Fruit fly (Drosophila melanogaster) whole organism, adult: ENCODE data around the gene CG3655.

ENCODE experiments used
- CG11617 ChIP-seq: fragments of 200-800 bp; sonication (Bioruptor generic); optimal IDR thresholded peaks from 2 replicates; lab custom pipeline; 2017; ENCODE audit warnings: mild to moderate bottlenecking, missing biosample characterization, missing genetic modification reagents, missing genetic modification characterization
- CG12768 ChIP-seq: fragments of 200-800 bp; sonication (Bioruptor generic); optimal IDR thresholded peaks from 2 replicates; lab custom pipeline; 2017; ENCODE audit warnings: missing biosample characterization, missing genetic modification characterization, mild to moderate bottlenecking, moderate library complexity, missing genetic modification reagents
- CG14711 ChIP-seq: fragments of 200-800 bp; sonication (Bioruptor generic); optimal IDR thresholded peaks from 2 replicates; lab custom pipeline; 2018; ENCODE audit warnings: missing biosample characterization, mild to moderate bottlenecking, missing genetic modification characterization, moderate library complexity
- CG1620 ChIP-seq: fragments of 200-800 bp; sonication (Bioruptor generic); optimal IDR thresholded peaks from 2 replicates; lab custom pipeline; 2016; ENCODE audit warnings: missing biosample characterization, missing genetic modification characterization
- CG33017 ChIP-seq: fragments of 200-800 bp; sonication (Bioruptor generic); optimal IDR thresholded peaks from 2 replicates; lab custom pipeline; 2018; ENCODE audit warnings: missing biosample characterization, mild to moderate bottlenecking, missing genetic modification characterization, moderate library complexity
- CG5204 ChIP-seq: fragments of 200-800 bp; sonication (Bioruptor generic); optimal IDR thresholded peaks from 2 replicates; lab custom pipeline; 2016; ENCODE audit warnings: missing biosample characterization, missing genetic modification characterization
- CG7045 ChIP-seq: fragments of 200-800 bp; sonication (Bioruptor generic); optimal IDR thresholded peaks from 2 replicates; lab custom pipeline; 2017; ENCODE audit warnings: missing biosample characterization, mild to moderate bottlenecking, missing genetic modification characterization
- CG7101 ChIP-seq: fragments of 200-800 bp; sonication (Bioruptor generic); optimal IDR thresholded peaks from 2 replicates; lab custom pipeline; 2018; ENCODE audit warnings: missing biosample characterization, mild to moderate bottlenecking, missing genetic modification characterization, moderate library complexity
- Clk ChIP-seq: fragments of 200-800 bp; sonication (Bioruptor generic); optimal IDR thresholded peaks from 2 replicates; lab custom pipeline; 2017; ENCODE audit warnings: missing biosample characterization, missing genetic modification characterization
- Crg-1 ChIP-seq: fragments of 200-800 bp; sonication (Bioruptor generic); optimal IDR thresholded peaks from 2 replicates; lab custom pipeline; 2016; ENCODE audit warnings: missing biosample characterization, missing genetic modification characterization
- Hr96 ChIP-seq: fragments of 200-800 bp; sonication (Bioruptor generic); optimal IDR thresholded peaks from 2 replicates; lab custom pipeline; 2016; ENCODE audit warnings: missing biosample characterization, missing genetic modification characterization
- Mnt ChIP-seq: fragments of 200-800 bp; sonication (Bioruptor generic); optimal IDR thresholded peaks from 2 replicates; lab custom pipeline; 2016; ENCODE audit warnings: missing biosample characterization, mild to moderate bottlenecking, missing genetic modification characterization
- bab1 ChIP-seq: fragments of 200-800 bp; sonication (Bioruptor generic); optimal IDR thresholded peaks from 3 replicates; lab custom pipeline; 2019; ENCODE audit warnings: missing biosample characterization, mild to moderate bottlenecking, missing genetic modification characterization, moderate library complexity
- cic ChIP-seq: fragments of 200-800 bp; sonication (Bioruptor generic); optimal IDR thresholded peaks from 2 replicates; lab custom pipeline; 2017; ENCODE audit warnings: missing biosample characterization, mild to moderate bottlenecking, missing genetic modification characterization, moderate library complexity
- cnc ChIP-seq, 2 experiments: fragments of >200 bp; optimal IDR thresholded peaks; 2 replicates each; lab custom pipeline; 2017
- kay ChIP-seq: fragments of 200-800 bp; sonication (Bioruptor generic); peaks from one replicate; lab custom pipeline; 2016; ENCODE audit warnings: missing biosample characterization, missing genetic modification characterization, borderline replicate concordance
- ovo ChIP-seq: fragments of 200-800 bp; sonication (Bioruptor generic); optimal IDR thresholded peaks from 2 replicates; lab custom pipeline; 2016; ENCODE audit warnings: missing biosample characterization, missing genetic modification characterization
- pad ChIP-seq: fragments of 200-800 bp; sonication (Bioruptor generic); optimal IDR thresholded peaks from 3 replicates; lab custom pipeline; 2017; ENCODE audit warnings: missing biosample characterization, missing genetic modification characterization, mild to moderate bottlenecking, moderate library complexity, missing genetic modification reagents
- tj ChIP-seq: fragments of 200-800 bp; sonication (Bioruptor generic); optimal IDR thresholded peaks from 3 replicates; lab custom pipeline; 2017; ENCODE audit warnings: missing biosample characterization, mild to moderate bottlenecking, missing genetic modification characterization, moderate library complexity
- toe ChIP-seq: fragments of 200-800 bp; sonication (Bioruptor generic); optimal IDR thresholded peaks from 2 replicates; lab custom pipeline; 2016; ENCODE audit warnings: missing biosample characterization, missing genetic modification characterization

Gene CG3655

DNA sequence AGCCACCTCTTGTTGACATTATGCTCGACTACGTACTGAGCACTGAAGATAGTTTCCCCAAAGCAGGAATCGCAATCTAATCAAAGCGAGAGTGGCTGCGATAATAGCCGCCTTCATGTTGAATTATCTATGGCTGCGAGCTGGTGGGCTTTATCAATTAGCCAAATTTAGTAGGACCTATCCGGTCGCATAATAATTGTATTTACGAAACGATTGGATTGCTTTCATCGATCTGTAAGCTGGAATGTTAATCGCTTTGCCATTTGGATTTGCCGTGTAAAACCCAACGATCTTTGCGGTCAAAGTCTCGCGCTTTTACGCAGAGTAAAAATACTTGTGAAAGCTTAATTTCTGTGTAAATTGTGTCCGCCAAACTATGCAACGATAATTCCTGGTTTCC is 41.3 kb upstream of the CG3655 start, which contains the start of gene CG11384:
Gene CG11384, minus strand, starts transcription at position 43 of the 400 bp plus-strand sequence.
- no peak for TF ChIP-seq Clk (GFP tag; lab: Kevin White, UChicago)

DNA sequence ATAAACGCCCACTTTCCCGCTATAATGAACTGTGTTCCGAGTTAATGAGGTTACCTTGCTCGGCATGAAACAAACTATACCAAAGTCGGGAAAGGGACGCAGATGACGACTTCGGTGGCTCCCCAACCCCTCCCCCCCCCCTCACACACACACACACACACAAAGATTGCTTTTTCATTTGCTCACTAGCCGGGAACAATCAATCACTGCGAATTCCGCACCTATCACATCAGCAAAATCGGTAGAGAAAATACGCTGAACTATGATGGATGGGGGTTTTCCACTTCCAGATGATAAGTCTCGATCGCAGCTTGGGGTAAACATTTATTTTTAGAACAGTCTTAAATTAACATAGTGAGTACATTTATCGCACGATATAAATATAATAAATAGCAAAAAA is 38.9 kb upstream of the CG3655 start:
- TF ChIP-seq CG11617 (GFP tag; lab: Kevin White, UChicago) (no peak), Hr96 (GFP tag; lab: Kevin White, UChicago) (no peak), Clk (GFP tag; lab: Kevin White, UChicago) (no peak), CG7045 (GFP tag; lab: Kevin White, UChicago) (no peak), CG33017 (tag; lab: Kevin White, UChicago) (no peak), pad (GFP tag; lab: Kevin White, UChicago) (no peak), CG12768 (no peak), CG5204 (GFP tag; lab: Kevin White, UChicago) (no peak), CG7101 (tag; lab: Kevin White, UChicago) (no peak)

- no peak for TF ChIP-seq CG5204 (GFP tag; lab: Kevin White, UChicago)
- TF ChIP-seq kay (GFP tag; lab: Kevin White, UChicago): peak; percentile 77
Observed at dm6 chrX:1172756-1173422, 38.2 kb upstream of the CG3655 start.

dm6 chrX:1171018-1171417 is 36.3 kb upstream of the CG3655 start:
- TF ChIP-seq ovo (GFP tag; lab: Kevin White, UChicago) (no peak), CG14711 (tag; lab: Kevin White, UChicago) (peak; percentile 50), Hr96 (GFP tag; lab: Kevin White, UChicago) (peak; percentile 72), CG1620 (GFP tag; lab: Kevin White, UChicago) (peak; percentile 70), toe (peak; percentile 38), CG5204 (GFP tag; lab: Kevin White, UChicago) (peak; percentile 52), CG33017 (tag; lab: Kevin White, UChicago) (no peak), Mnt (GFP tag; lab: Kevin White, UChicago) (no peak), CG7101 (tag; lab: Kevin White, UChicago) (peak; percentile 62), cnc (optimal IDR thresholded peaks at IDR 0.05; lab: Kevin White, UChicago) (no peak), bab1 (peak; percentile 88), kay (GFP tag; lab: Kevin White, UChicago) (peak; percentile 71), CG12768 (peak; percentile 46), CG7045 (GFP tag; lab: Kevin White, UChicago) (peak; percentile 36), pad (GFP tag; lab: Kevin White, UChicago) (peak; percentile 69), CG11617 (GFP tag; lab: Kevin White, UChicago) (peak; percentile 80), Clk (GFP tag; lab: Kevin White, UChicago) (no peak), tj (GFP tag; lab: Kevin White, UChicago) (peak; percentile 45)

DNA sequence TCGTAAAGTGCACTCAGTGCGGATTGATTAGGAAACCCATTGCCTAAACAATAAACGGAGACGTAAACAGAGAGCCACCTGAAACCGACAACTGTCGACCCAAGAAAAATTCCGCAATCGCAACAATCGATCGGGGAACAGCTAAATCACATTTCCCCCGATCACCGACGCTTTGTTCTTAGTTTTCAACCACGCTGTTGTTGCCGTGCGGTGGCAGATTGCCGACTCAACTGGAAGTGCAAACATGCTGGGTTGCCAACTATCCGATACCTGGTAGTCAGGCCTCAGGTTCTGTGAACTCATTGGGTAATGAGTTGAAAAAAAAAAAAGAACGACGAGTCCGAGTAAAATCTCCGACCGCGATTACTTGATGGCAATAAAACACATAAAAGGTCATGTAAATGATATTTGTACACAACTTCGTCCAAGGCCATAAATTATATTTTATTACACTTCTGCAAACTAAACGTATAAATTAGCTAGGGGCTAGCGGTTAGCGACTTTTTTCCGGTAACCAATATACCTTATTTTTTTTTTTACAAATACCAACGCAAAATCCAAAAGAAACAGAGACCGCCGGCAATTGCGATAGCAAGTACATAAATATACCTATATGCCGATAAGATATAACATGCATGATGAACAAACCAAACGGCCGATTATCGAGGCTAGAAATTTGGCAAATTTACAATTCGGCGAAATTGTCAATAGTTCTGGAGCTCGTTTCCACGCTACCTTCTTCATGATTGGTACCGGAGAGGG is 35.6 kb upstream of the CG3655 start, which contains the start of gene CG11378:
Gene CG11378, plus strand, starts transcription at position 712 of the 762 bp plus-strand sequence.
- TF ChIP-seq kay (GFP tag; lab: Kevin White, UChicago) (peak; percentile 45), Crg-1 (GFP tag; lab: Kevin White, UChicago) (no peak), CG7101 (tag; lab: Kevin White, UChicago) (no peak), CG5204 (GFP tag; lab: Kevin White, UChicago) (no peak), CG12768 (no peak), pad (GFP tag; lab: Kevin White, UChicago) (peak; percentile 3), CG14711 (tag; lab: Kevin White, UChicago) (peak; percentile 46), tj (GFP tag; lab: Kevin White, UChicago) (peak; percentile 95), cic (GFP tag; lab: Kevin White, UChicago) (peak; percentile 9)

dm6 chrX:1161913-1162439 is 27.3 kb upstream of the CG3655 start, which contains the start of gene eIF4E7:
Gene eIF4E7, minus strand, starts transcription at chrX:1162389.
- peak; percentile 49 for TF ChIP-seq pad (GFP tag; lab: Kevin White, UChicago)
- TF ChIP-seq Clk (GFP tag; lab: Kevin White, UChicago): no peak

- TF ChIP-seq CG33017 (tag; lab: Kevin White, UChicago) (no peak), kay (GFP tag; lab: Kevin White, UChicago) (no peak), CG12768 (no peak), CG7045 (GFP tag; lab: Kevin White, UChicago) (no peak), Crg-1 (GFP tag; lab: Kevin White, UChicago) (no peak), cnc (optimal IDR thresholded peaks at IDR 0.05; lab: Kevin White, UChicago) (no peak), CG1620 (GFP tag; lab: Kevin White, UChicago) (no peak)
Observed at dm6 chrX:1145344-1145743, 10.6 kb upstream of the CG3655 start, which contains the start of gene CG14628. Gene CG14628, plus strand, starts transcription at chrX:1145644.
